Fruit fly (Drosophila melanogaster) whole organism, embryonic: ENCODE results near the gene yellow-b.
A peak's percentile ranks its signal among the peaks of the same experiment; 100 is the strongest.

Source experiments
- Asciz ChIP-seq: fragments of 200-800 bp; sonication (Bioruptor generic); optimal IDR thresholded peaks from 2 replicates; lab custom pipeline; 2017; ENCODE audit warnings: missing biosample characterization, mild to moderate bottlenecking, missing genetic modification characterization, missing genetic modification reagents
- Atf3 ChIP-seq: fragments of 200-800 bp; sonication (Bioruptor generic); optimal IDR thresholded peaks from 3 replicates; lab custom pipeline; 2016; ENCODE audit warnings: missing biosample characterization, missing genetic modification characterization
- Bteb2 ChIP-seq: fragments of 200-800 bp; sonication (Bioruptor generic); optimal IDR thresholded peaks from 2 replicates; lab custom pipeline; 2016; ENCODE audit warnings: missing biosample characterization, missing genetic modification characterization
- CG10209 ChIP-seq: fragments of 200-800 bp; sonication (Bioruptor generic); optimal IDR thresholded peaks from 3 replicates; lab custom pipeline; 2017; ENCODE audit warnings: missing biosample characterization, mild to moderate bottlenecking, missing genetic modification characterization, missing genetic modification reagents
- CG1024 ChIP-seq: fragments of 200-800 bp; sonication (Bioruptor generic); IDR thresholded peaks from 2 replicates; pipeline ENCODE4 v1.3.6; 2022; ENCODE audit warnings: missing biosample characterization, missing genetic modification characterization
- CG11085 ChIP-seq: fragments of 200-800 bp; sonication (Bioruptor generic); IDR thresholded peaks from 2 replicates; pipeline ENCODE4 v1.3.6; 2022; ENCODE audit warnings: missing biosample characterization, missing genetic modification characterization
- CG11723 ChIP-seq: fragments of 200-800 bp; sonication (Bioruptor generic); optimal IDR thresholded peaks from 2 replicates; lab custom pipeline; 2017; ENCODE audit warnings: missing biosample characterization, mild to moderate bottlenecking, missing genetic modification characterization
- CG12391 ChIP-seq: fragments of 200-800 bp; sonication (Bioruptor generic); optimal IDR thresholded peaks from 3 replicates; lab custom pipeline; 2018; ENCODE audit warnings: missing biosample characterization, mild to moderate bottlenecking, missing genetic modification characterization, moderate library complexity
- CG13296 ChIP-seq: fragments of 200-800 bp; sonication (Bioruptor generic); optimal IDR thresholded peaks from 3 replicates; lab custom pipeline; 2018; ENCODE audit warnings: missing biosample characterization, mild to moderate bottlenecking, missing genetic modification characterization
- CG13624 ChIP-seq: fragments of 200-800 bp; sonication (Bioruptor generic); optimal IDR thresholded peaks from 2 replicates; lab custom pipeline; 2016; ENCODE audit warnings: missing biosample characterization, missing genetic modification characterization
- CG14965 ChIP-seq: fragments of 200-800 bp; sonication (Bioruptor generic); optimal IDR thresholded peaks from 2 replicates; lab custom pipeline; 2016; ENCODE audit warnings: missing biosample characterization, missing genetic modification characterization, borderline replicate concordance
- CG15073 ChIP-seq: fragments of 200-800 bp; sonication (Bioruptor generic); optimal IDR thresholded peaks from 2 replicates; lab custom pipeline; 2016; ENCODE audit warnings: missing biosample characterization, missing genetic modification characterization
- CG1603 ChIP-seq: fragments of 200-800 bp; sonication (Bioruptor generic); optimal IDR thresholded peaks from 2 replicates; lab custom pipeline; 2019; ENCODE audit warnings: missing biosample characterization, mild to moderate bottlenecking, missing genetic modification characterization, moderate library complexity
- CG17186 ChIP-seq: fragments of 200-800 bp; sonication (Bioruptor generic); optimal IDR thresholded peaks from 3 replicates; lab custom pipeline; 2017; ENCODE audit warnings: missing biosample characterization, missing genetic modification reagents, missing genetic modification characterization
- CG18262 ChIP-seq: fragments of 200-800 bp; optimal IDR thresholded peaks from 3 replicates; lab custom pipeline; 2019; ENCODE audit warnings: missing biosample characterization, mild to moderate bottlenecking, missing genetic modification characterization, moderate library complexity
- CG18476 ChIP-seq: fragments of 200-800 bp; sonication (Bioruptor generic); optimal IDR thresholded peaks from 2 replicates; lab custom pipeline; 2016; ENCODE audit warnings: missing biosample characterization, mild to moderate bottlenecking, missing genetic modification characterization
- CG2678 ChIP-seq: fragments of 200-800 bp; sonication (Bioruptor generic); optimal IDR thresholded peaks from 3 replicates; lab custom pipeline; 2019; ENCODE audit warnings: missing biosample characterization, mild to moderate bottlenecking, missing genetic modification characterization, moderate library complexity
- CG30020 ChIP-seq: fragments of 200-800 bp; optimal IDR thresholded peaks from 2 replicates; lab custom pipeline; 2019; ENCODE audit warnings: missing biosample characterization, mild to moderate bottlenecking, missing genetic modification characterization, moderate library complexity
- CG31441 ChIP-seq: fragments of 200-800 bp; sonication (Bioruptor generic); IDR thresholded peaks from 2 replicates; pipeline ENCODE4 v1.3.6; 2022; ENCODE audit warnings: missing biosample characterization, missing genetic modification characterization
- CG3407 ChIP-seq: fragments of 200-800 bp; sonication (Bioruptor generic); optimal IDR thresholded peaks from 2 replicates; lab custom pipeline; 2018; ENCODE audit warnings: missing biosample characterization, mild to moderate bottlenecking, missing genetic modification characterization
- CG34376 ChIP-seq: fragments of 200-800 bp; sonication (Bioruptor generic); optimal IDR thresholded peaks from 2 replicates; lab custom pipeline; 2018; ENCODE audit warnings: missing biosample characterization, mild to moderate bottlenecking, missing genetic modification characterization
- CG6854 ChIP-seq: fragments of 200-800 bp; sonication (Bioruptor generic); optimal IDR thresholded peaks from 3 replicates; lab custom pipeline; 2017; ENCODE audit warnings: missing biosample characterization, mild to moderate bottlenecking, missing genetic modification characterization
- CG8765 ChIP-seq: fragments of 200-800 bp; sonication (Bioruptor generic); IDR thresholded peaks from 2 replicates; pipeline ENCODE4 v1.3.6; 2022; ENCODE audit warnings: missing biosample characterization, missing genetic modification characterization
- CTCF ChIP-seq: fragments of 200-800 bp; sonication (Bioruptor generic); optimal IDR thresholded peaks from 2 replicates; lab custom pipeline; 2017; ENCODE audit warnings: missing biosample characterization, mild to moderate bottlenecking, missing genetic modification characterization, moderate library complexity
- Dref ChIP-seq: fragments of 200-800 bp; sonication (Bioruptor generic); IDR thresholded peaks from 2 replicates; pipeline ENCODE4 v1.3.6; 2022; ENCODE audit warnings: missing biosample characterization, missing genetic modification characterization
- ERR ChIP-seq: fragments of 200-800 bp; sonication (Bioruptor generic); optimal IDR thresholded peaks from 2 replicates; lab custom pipeline; 2016; ENCODE audit warnings: missing biosample characterization, missing genetic modification characterization
- Mes4 ChIP-seq: fragments of 200-800 bp; sonication (Bioruptor generic); optimal IDR thresholded peaks from 2 replicates; lab custom pipeline; 2016; ENCODE audit warnings: missing biosample characterization, missing genetic modification characterization
- Neu2 ChIP-seq: fragments of 200-800 bp; sonication (Bioruptor generic); optimal IDR thresholded peaks from 3 replicates; lab custom pipeline; 2016; ENCODE audit warnings: missing biosample characterization, missing genetic modification characterization, borderline replicate concordance
- NfI ChIP-seq: fragments of 200-800 bp; sonication (Bioruptor generic); optimal IDR thresholded peaks from 3 replicates; lab custom pipeline; 2018; ENCODE audit warnings: missing biosample characterization, mild to moderate bottlenecking, missing genetic modification characterization, moderate library complexity
- Oaz ChIP-seq: fragments of 200-800 bp; sonication (Bioruptor generic); IDR thresholded peaks from 2 replicates; pipeline ENCODE4 v1.3.6; 2022; ENCODE audit warnings: missing biosample characterization, missing genetic modification characterization
- Tbp ChIP-seq: fragments of >200 bp; optimal IDR thresholded peaks from 2 replicates; lab custom pipeline; 2018; ENCODE audit warnings: missing biosample characterization, missing genetic modification characterization
- ac ChIP-seq: fragments of 200-800 bp; sonication (Bioruptor generic); optimal IDR thresholded peaks from 3 replicates; lab custom pipeline; 2017; ENCODE audit warnings: missing biosample characterization, mild to moderate bottlenecking, missing genetic modification characterization
- crc ChIP-seq: fragments of 200-800 bp; sonication (Bioruptor generic); optimal IDR thresholded peaks from 2 replicates; lab custom pipeline; 2016; ENCODE audit warnings: missing biosample characterization, missing genetic modification characterization
- crol ChIP-seq: fragments of 200-800 bp; sonication (Bioruptor generic); IDR thresholded peaks from 2 replicates; pipeline ENCODE4 v1.3.6; 2022; ENCODE audit warnings: missing biosample characterization, missing genetic modification characterization
- danr ChIP-seq: fragments of 200-800 bp; sonication (Bioruptor generic); IDR thresholded peaks from 2 replicates; pipeline ENCODE4 v1.3.6; 2022; ENCODE audit warnings: missing biosample characterization, missing genetic modification characterization
- emc ChIP-seq: fragments of 200-800 bp; sonication (Bioruptor generic); optimal IDR thresholded peaks from 2 replicates; lab custom pipeline; 2016; ENCODE audit warnings: missing biosample characterization, missing genetic modification characterization
- eve ChIP-seq, 2 experiments: fragments of >200 bp; optimal IDR thresholded peaks; 2 replicates each; lab custom pipeline; 2017; ENCODE audit warnings: missing biosample characterization in 2 of 2, missing genetic modification characterization in 2 of 2
- fru ChIP-seq: fragments of >200 bp; optimal IDR thresholded peaks from 2 replicates; lab custom pipeline; 2017
- kah ChIP-seq: fragments of 200-800 bp; sonication (Bioruptor generic); optimal IDR thresholded peaks from 2 replicates; lab custom pipeline; 2018; ENCODE audit warnings: missing biosample characterization, mild to moderate bottlenecking, missing genetic modification characterization
- kni ChIP-seq: fragments of 200-800 bp; sonication (Bioruptor generic); optimal IDR thresholded peaks from 3 replicates; lab custom pipeline; 2017; ENCODE audit warnings: mild to moderate bottlenecking, missing biosample characterization, missing genetic modification reagents, missing genetic modification characterization
- knrl ChIP-seq: fragments of 200-800 bp; sonication (Bioruptor generic); IDR thresholded peaks from 3 replicates; pipeline ENCODE4 v1.3.6; 2022; ENCODE audit warnings: missing biosample characterization, missing genetic modification characterization; ENCODE audit not compliant: partially characterized antibody
- nau ChIP-seq: fragments of 200-800 bp; sonication (Bioruptor generic); optimal IDR thresholded peaks from 3 replicates; lab custom pipeline; 2017; ENCODE audit warnings: missing biosample characterization, mild to moderate bottlenecking, missing genetic modification characterization, missing genetic modification reagents
- peb ChIP-seq: fragments of 200-800 bp; sonication (Bioruptor generic); IDR thresholded peaks from 2 replicates; pipeline ENCODE4 v1.3.6; 2022; ENCODE audit warnings: missing biosample characterization, missing genetic modification characterization
- pita ChIP-seq: fragments of 200-800 bp; sonication (Bioruptor generic); optimal IDR thresholded peaks from 2 replicates; lab custom pipeline; 2017; ENCODE audit warnings: missing biosample characterization, mild to moderate bottlenecking, missing genetic modification characterization
- shn ChIP-seq: fragments of 200-800 bp; sonication (Bioruptor generic); optimal IDR thresholded peaks from 3 replicates; lab custom pipeline; 2016; ENCODE audit warnings: missing biosample characterization, missing genetic modification characterization
- slp2 ChIP-seq: fragments of 200-800 bp; sonication (Bioruptor generic); optimal IDR thresholded peaks from 2 replicates; lab custom pipeline; 2016; ENCODE audit warnings: missing biosample characterization, missing genetic modification characterization
- sr ChIP-seq: fragments of 200-800 bp; sonication (Bioruptor generic); IDR thresholded peaks from 3 replicates; pipeline ENCODE4 v1.3.6; 2022; ENCODE audit warnings: missing biosample characterization, missing genetic modification characterization
- tio ChIP-seq: fragments of 200-800 bp; sonication (Bioruptor generic); optimal IDR thresholded peaks from 2 replicates; lab custom pipeline; 2017; ENCODE audit warnings: missing biosample characterization, missing genetic modification characterization, inconsistent platforms
- toy ChIP-seq: fragments of 200-800 bp; sonication (Bioruptor generic); IDR thresholded peaks from 2 replicates; pipeline ENCODE4 v1.3.6; 2022; ENCODE audit warnings: missing biosample characterization, missing genetic modification characterization
- trem ChIP-seq: fragments of 200-800 bp; optimal IDR thresholded peaks from 3 replicates; lab custom pipeline; 2019; ENCODE audit warnings: missing biosample characterization, mild to moderate bottlenecking, missing genetic modification characterization, moderate library complexity
- twi ChIP-seq: fragments of 200-800 bp; optimal IDR thresholded peaks from 2 replicates; lab custom pipeline; 2019; ENCODE audit warnings: missing biosample characterization, mild to moderate bottlenecking, missing genetic modification characterization, moderate library complexity
- tx ChIP-seq: fragments of 200-800 bp; sonication (Bioruptor generic); optimal IDR thresholded peaks from 2 replicates; lab custom pipeline; 2016; ENCODE audit warnings: missing biosample characterization, missing genetic modification characterization
- unpg ChIP-seq: fragments of 200-800 bp; sonication (Bioruptor generic); optimal IDR thresholded peaks from 3 replicates; lab custom pipeline; 2018; ENCODE audit warnings: missing biosample characterization, mild to moderate bottlenecking, missing genetic modification characterization, moderate library complexity

yellow-b gene

DNA sequence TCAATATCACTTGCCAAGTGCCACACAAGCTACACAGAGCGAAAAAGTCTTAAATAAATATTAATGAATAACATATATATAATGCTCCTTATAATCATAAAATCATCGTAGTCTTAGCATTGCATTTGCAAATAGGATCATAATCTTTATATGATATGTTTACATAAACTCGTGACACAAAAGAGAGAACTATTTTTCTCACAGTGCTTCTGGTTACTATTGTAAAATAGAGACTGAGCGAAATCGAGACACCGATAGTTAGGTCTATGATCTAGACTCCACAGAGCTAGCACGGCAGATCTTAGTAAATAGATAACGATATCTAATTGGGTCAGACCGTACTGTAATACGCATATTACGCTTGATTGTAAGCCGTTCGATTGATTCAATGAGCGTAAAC is 44.4 kb upstream of the yellow-b start (continued):
- TF ChIP-seq tio (GFP tag; lab: Kevin White, UChicago) (peak; percentile 48), toy (no peak), emc (no peak), CG3407 (GFP tag; lab: Kevin White, UChicago) (peak; percentile 68), CG30020 (peak; percentile 16), peb (GFP tag; lab: Robert Waterston, UW) (no peak), NfI (GFP tag; lab: Kevin White, UChicago) (peak; percentile 71), Tbp (GFP tag; lab: Kevin White, UChicago) (no peak), Oaz (GFP tag; lab: Robert Waterston, UW) (peak; percentile 66), Neu2 (GFP tag; lab: Kevin White, UChicago) (no peak), CG18262 (tag; lab: Kevin White, UChicago) (no peak), CG11723 (GFP tag; lab: Kevin White, UChicago) (peak; percentile 49), ERR (GFP tag; lab: Kevin White, UChicago) (no peak), ac (GFP tag; lab: Kevin White, UChicago) (no peak), CG17186 (GFP tag; lab: Kevin White, UChicago) (no peak), sr (GFP tag; lab: Robert Waterston, UW) (no peak), CG34376 (GFP tag; lab: Kevin White, UChicago) (no peak), CG2678 (tag; lab: Kevin White, UChicago) (no peak), eve (GFP tag; optimal IDR thresholded peaks at IDR 0.05; lab: Kevin White, UChicago) (peak in 1 of 2 experiments; percentile 84), CG31441 (GFP tag; lab: Robert Waterston, UW) (no peak), tx (GFP tag; lab: Kevin White, UChicago) (no peak), shn (GFP tag; lab: Kevin White, UChicago) (no peak), CG13624 (GFP tag; lab: Kevin White, UChicago) (no peak), nau (no peak), CG8765 (GFP tag; lab: Robert Waterston, UW) (no peak), crol (GFP tag; lab: Robert Waterston, UW) (no peak), CG13296 (GFP tag; lab: Kevin White, UChicago) (no peak), CTCF (GFP tag; lab: Kevin White, UChicago) (no peak), Mes4 (no peak), danr (GFP tag; lab: Robert Waterston, UW) (no peak), CG14965 (GFP tag; lab: Kevin White, UChicago) (no peak), fru (no peak), CG6854 (GFP tag; lab: Kevin White, UChicago) (no peak), CG12391 (tag; lab: Kevin White, UChicago) (peak; percentile 85), CG18476 (GFP tag; lab: Kevin White, UChicago) (peak; percentile 52), Atf3 (GFP tag; lab: Kevin White, UChicago) (no peak), Bteb2 (GFP tag; lab: Kevin White, UChicago) (peak; percentile 27), Dref (GFP tag; lab: Robert Waterston, UW) (no peak), CG10209 (peak; percentile 61), CG11085 (GFP tag; lab: Robert Waterston, UW) (no peak), slp2 (GFP tag; lab: Kevin White, UChicago) (no peak), twi (peak; percentile 0), kah (GFP tag; lab: Kevin White, UChicago) (no peak), knrl (no peak), kni (GFP tag; lab: Kevin White, UChicago) (no peak), CG1024 (peak; percentile 66), crc (no peak), CG1603 (tag; lab: Kevin White, UChicago) (peak; percentile 70), trem (tag; lab: Kevin White, UChicago) (no peak), pita (GFP tag; lab: Kevin White, UChicago) (no peak), CG15073 (GFP tag; lab: Kevin White, UChicago) (no peak), Asciz (no peak), unpg (GFP tag; lab: Kevin White, UChicago) (peak; percentile 88)
